Fruit fly (Drosophila melanogaster) whole organism, embryonic: ENCODE measurements around the gene CG13694.

Source experiments
- Atf3 ChIP-seq: fragments of 200-800 bp; sonication (Bioruptor generic); optimal IDR thresholded peaks from 3 replicates; lab custom pipeline; 2016; ENCODE audit warnings: missing biosample characterization, missing genetic modification characterization
- CG12236 ChIP-seq: fragments of 200-800 bp; sonication (Bioruptor generic); optimal IDR thresholded peaks from 2 replicates; lab custom pipeline; 2016; ENCODE audit warnings: missing biosample characterization, missing genetic modification characterization
- CG18011 ChIP-seq: fragments of 200-800 bp; sonication (Bioruptor generic); optimal IDR thresholded peaks from 2 replicates; lab custom pipeline; 2017; ENCODE audit warnings: missing biosample characterization, missing genetic modification characterization, mild to moderate bottlenecking, moderate library complexity, missing genotype
- CG32767 ChIP-seq: fragments of 200-800 bp; sonication (Bioruptor generic); IDR thresholded peaks from 2 replicates; pipeline ENCODE4 v1.3.6; 2022; ENCODE audit warnings: missing biosample characterization, missing genetic modification characterization
- CG34376 ChIP-seq: fragments of 200-800 bp; sonication (Bioruptor generic); optimal IDR thresholded peaks from 2 replicates; lab custom pipeline; 2018; ENCODE audit warnings: missing biosample characterization, mild to moderate bottlenecking, missing genetic modification characterization
- CG4854 ChIP-seq: fragments of 200-800 bp; sonication (Bioruptor generic); optimal IDR thresholded peaks from 2 replicates; lab custom pipeline; 2016; ENCODE audit warnings: missing biosample characterization, missing genetic modification characterization, inconsistent platforms
- CG6813 ChIP-seq: fragments of 200-800 bp; sonication (Bioruptor generic); optimal IDR thresholded peaks from 2 replicates; lab custom pipeline; 2017; ENCODE audit warnings: missing biosample characterization, missing genetic modification characterization, mild to moderate bottlenecking, moderate library complexity, missing genetic modification reagents
- GATAe ChIP-seq: fragments of 200-800 bp; sonication (Bioruptor generic); conservative IDR thresholded peaks from 2 replicates; pipeline ENCODE4 v1.3.6; 2022; ENCODE audit warnings: missing biosample characterization, missing genetic modification characterization
- bcd ChIP-seq: fragments of 200-800 bp; sonication (Bioruptor generic); optimal IDR thresholded peaks from 2 replicates; lab custom pipeline; 2017; ENCODE audit warnings: missing biosample characterization, mild to moderate bottlenecking, missing genetic modification characterization
- cad ChIP-seq: fragments of >200 bp; optimal IDR thresholded peaks from 2 replicates; lab custom pipeline; 2017; ENCODE audit warnings: missing biosample characterization, missing genetic modification characterization
- her ChIP-seq: fragments of 200-800 bp; sonication (Bioruptor generic); optimal IDR thresholded peaks from 2 replicates; lab custom pipeline; 2016; ENCODE audit warnings: missing biosample characterization, missing genetic modification characterization
- rib ChIP-seq: fragments of 200-800 bp; sonication (Bioruptor generic); IDR thresholded peaks from 2 replicates; pipeline ENCODE4 v1.3.6; 2022; ENCODE audit warnings: missing biosample characterization, missing genetic modification characterization
- tna ChIP-seq: fragments of 200-800 bp; sonication (Bioruptor generic); IDR thresholded peaks from 2 replicates; pipeline ENCODE4 v1.3.6; 2022; ENCODE audit warnings: missing biosample characterization, missing genetic modification characterization; ENCODE audit not compliant: partially characterized antibody
- wor ChIP-seq: fragments of 200-800 bp; sonication (Bioruptor generic); IDR thresholded peaks from 2 replicates; pipeline ENCODE4 v1.3.6; 2022; ENCODE audit warnings: missing biosample characterization, missing genetic modification characterization

Gene CG13694

dm6 chr2L:66369-67278 is 49.7 kb downstream of the CG13694 start, which contains the start of gene dbr (continued):
- TF ChIP-seq CG18011 = no peak
- TF ChIP-seq CG34376 = peak; percentile 59
- no peak for TF ChIP-seq CG6813 (GFP tag; lab: Kevin White, UChicago)
- no peak for TF ChIP-seq CG32767
- TF ChIP-seq her = no peak
- no peak for TF ChIP-seq CG12236
- TF ChIP-seq GATAe (GFP tag; lab: Robert Waterston, UW) = no peak
- no peak for TF ChIP-seq tna (GFP tag; lab: Robert Waterston, UW)
- TF ChIP-seq bcd (GFP tag; lab: Kevin White, UChicago) = no peak
- TF ChIP-seq CG4854 (GFP tag; lab: Kevin White, UChicago) = no peak
- no peak for TF ChIP-seq wor
- TF ChIP-seq Atf3 (GFP tag; lab: Kevin White, UChicago) = no peak
- no peak for TF ChIP-seq cad (GFP tag; lab: Kevin White, UChicago)
- TF ChIP-seq rib (GFP tag; lab: Robert Waterston, UW) = peak; percentile 78
